Fruit fly (Drosophila melanogaster): Measurements from ENCODE around the gene Ubx.

Gene Ubx

DNA sequence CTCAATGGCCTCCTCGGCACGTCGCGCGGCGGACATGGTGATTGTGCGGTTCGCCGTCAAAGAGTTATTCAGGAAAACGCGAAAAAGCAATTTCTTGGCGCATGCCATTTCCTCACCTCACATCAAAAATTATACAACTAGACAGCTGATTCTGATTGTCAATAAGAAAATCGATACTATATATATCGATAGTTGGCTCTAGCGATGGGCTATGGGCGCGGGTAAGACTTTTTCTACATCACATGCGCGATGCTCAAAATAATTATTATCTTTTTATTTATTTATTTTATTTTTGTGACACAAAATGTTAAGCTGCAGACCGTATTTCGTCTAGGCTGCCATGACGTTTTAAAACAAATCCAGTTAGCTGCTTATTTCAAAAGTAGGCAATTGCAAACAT is 120.0 kb downstream of the Ubx start, which contains the start of gene CG10340 (continued):
- peak; percentile 75 for TF ChIP-seq CG2129 (GFP tag; IDR thresholded peaks at IDR 0.05; ENCODE audit: partially characterized antibody)
- TF ChIP-seq CG3995 (GFP tag; optimal IDR thresholded peaks at IDR 0.05) = peak; percentile 60
- no peak for TF ChIP-seq CG2678 (tag; optimal IDR thresholded peaks at IDR 0.05)
- TF ChIP-seq hb (GFP tag; IDR thresholded peaks at IDR 0.05; ENCODE audit: partially characterized antibody) = peak; percentile 65
- TF ChIP-seq CG34422 (GFP tag; IDR thresholded peaks at IDR 0.05) = 0 out of 3 replicates have a peak, but pooled peaks have one; percentile 30
- TF ChIP-seq chinmo (GFP tag; IDR thresholded peaks at IDR 0.05; ENCODE audit: partially characterized antibody) = 0 out of 4 replicates have a peak, but pooled peaks have one; percentile 64
- no peak for TF ChIP-seq cg (GFP tag; optimal IDR thresholded peaks at IDR 0.05)
- TF ChIP-seq CG17186 (GFP tag; optimal IDR thresholded peaks at IDR 0.05) = peak; percentile 69
- no peak for TF ChIP-seq tx (GFP tag; optimal IDR thresholded peaks at IDR 0.05)
- TF ChIP-seq tin (GFP tag; optimal IDR thresholded peaks at IDR 0.05) = peak; percentile 33
- peak; percentile 38 for TF ChIP-seq CG15514 (GFP tag; optimal IDR thresholded peaks at IDR 0.05)
- TF ChIP-seq Bgb (GFP tag; IDR thresholded peaks at IDR 0.05; ENCODE audit: partially characterized antibody) = peak; percentile 86
- TF ChIP-seq CTCF (GFP tag; optimal IDR thresholded peaks at IDR 0.05) = peak; percentile 60
- no peak for TF ChIP-seq p53 (GFP tag; optimal IDR thresholded peaks at IDR 0.05)
- TF ChIP-seq chif (GFP tag; optimal IDR thresholded peaks at IDR 0.05) = no peak
- TF ChIP-seq CG2712 (tag; optimal IDR thresholded peaks at IDR 0.05) = no peak
- no peak for TF ChIP-seq gro (GFP tag; optimal IDR thresholded peaks at IDR 0.05)
- peak; percentile 75 for TF ChIP-seq CG42726 (GFP tag; IDR thresholded peaks at IDR 0.05; ENCODE audit: partially characterized antibody)
- TF ChIP-seq ato (GFP tag; IDR thresholded peaks at IDR 0.05; ENCODE audit: partially characterized antibody) = peak; percentile 63
- peak; percentile 60 for TF ChIP-seq CG2116 (GFP tag; optimal IDR thresholded peaks at IDR 0.05)
- TF ChIP-seq crp (GFP tag; optimal IDR thresholded peaks at IDR 0.05) = peak; percentile 63 to 91
- TF ChIP-seq CG6791 (GFP tag; IDR thresholded peaks at IDR 0.05; ENCODE audit: partially characterized antibody) = peak; percentile 83
- TF ChIP-seq CG3838 (GFP tag; optimal IDR thresholded peaks at IDR 0.05) = no peak
- peak; percentile 72 for TF ChIP-seq CG14860 (GFP tag; IDR thresholded peaks at IDR 0.05; ENCODE audit: partially characterized antibody)
- peak; percentile 19 for TF ChIP-seq Abd-B (GFP tag; optimal IDR thresholded peaks at IDR 0.05)

DNA sequence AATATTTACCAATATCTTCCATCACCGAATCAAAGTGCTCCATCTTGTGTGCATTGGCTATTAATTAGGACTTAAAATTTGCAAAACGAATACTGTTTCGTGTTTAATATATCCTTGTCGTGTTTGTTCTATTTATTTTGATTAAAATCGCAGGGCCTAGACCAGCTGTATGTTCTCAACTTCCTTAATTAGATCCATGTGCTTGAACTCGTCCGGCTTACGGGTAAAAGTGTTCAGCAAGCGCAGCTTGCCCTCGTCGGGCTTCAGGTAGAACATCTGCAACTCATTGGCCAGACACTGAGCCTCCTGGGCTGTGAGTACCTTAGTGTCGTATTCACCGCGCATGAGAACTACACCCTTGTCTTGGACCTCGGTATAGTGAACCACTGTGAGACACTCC is 120.9 kb downstream of the Ubx start, which contains the start of gene CG12783:
Gene CG12783 (minus strand): TSS at position 101 of the 400 bp plus-strand sequence.
- TF ChIP-seq lab (GFP tag; optimal IDR thresholded peaks at IDR 0.05) = no peak
- TF ChIP-seq Gsc (GFP tag; IDR thresholded peaks at IDR 0.05) = no peak
- TF ChIP-seq CG16815 (GFP tag; optimal IDR thresholded peaks at IDR 0.05) = no peak
- no peak for TF ChIP-seq ATbp (GFP tag; optimal IDR thresholded peaks at IDR 0.05)
- TF ChIP-seq MTF-1 (GFP tag; optimal IDR thresholded peaks at IDR 0.05; ENCODE audit: borderline replicate concordance) = no peak
- TF ChIP-seq H15 (GFP tag; IDR thresholded peaks at IDR 0.05) = no peak
- no peak for TF ChIP-seq Meics (GFP tag; optimal IDR thresholded peaks at IDR 0.05)
- no peak for TF ChIP-seq zf30C (GFP tag; optimal IDR thresholded peaks at IDR 0.05)
- TF ChIP-seq sob (GFP tag; IDR thresholded peaks at IDR 0.05) = no peak
- no peak for TF ChIP-seq crp (GFP tag; optimal IDR thresholded peaks at IDR 0.05)
- TF ChIP-seq CG8281 (tag; optimal IDR thresholded peaks at IDR 0.05) = no peak
- no peak for TF ChIP-seq CG11247 (GFP tag; IDR thresholded peaks at IDR 0.05)
- TF ChIP-seq NC2β (GFP tag; optimal IDR thresholded peaks at IDR 0.05) = no peak
- TF ChIP-seq ham (GFP tag; IDR thresholded peaks at IDR 0.05) = no peak
- TF ChIP-seq kni (GFP tag; optimal IDR thresholded peaks at IDR 0.05) = no peak
- TF ChIP-seq Poxn (GFP tag; IDR thresholded peaks at IDR 0.05) = no peak
- no peak for TF ChIP-seq CG12744 (GFP tag; optimal IDR thresholded peaks at IDR 0.05)
- TF ChIP-seq CG17186 (GFP tag; optimal IDR thresholded peaks at IDR 0.05) = no peak
- TF ChIP-seq Adf1 (GFP tag; IDR thresholded peaks at IDR 0.05) = no peak

Data from whole organism, embryonic.